Worm (Caenorhabditis elegans): ENCODE results near the gene C03G6.17.
A peak's percentile ranks its signal among the peaks of the same experiment; 100 is the strongest.

Gene C03G6.17

DNA sequence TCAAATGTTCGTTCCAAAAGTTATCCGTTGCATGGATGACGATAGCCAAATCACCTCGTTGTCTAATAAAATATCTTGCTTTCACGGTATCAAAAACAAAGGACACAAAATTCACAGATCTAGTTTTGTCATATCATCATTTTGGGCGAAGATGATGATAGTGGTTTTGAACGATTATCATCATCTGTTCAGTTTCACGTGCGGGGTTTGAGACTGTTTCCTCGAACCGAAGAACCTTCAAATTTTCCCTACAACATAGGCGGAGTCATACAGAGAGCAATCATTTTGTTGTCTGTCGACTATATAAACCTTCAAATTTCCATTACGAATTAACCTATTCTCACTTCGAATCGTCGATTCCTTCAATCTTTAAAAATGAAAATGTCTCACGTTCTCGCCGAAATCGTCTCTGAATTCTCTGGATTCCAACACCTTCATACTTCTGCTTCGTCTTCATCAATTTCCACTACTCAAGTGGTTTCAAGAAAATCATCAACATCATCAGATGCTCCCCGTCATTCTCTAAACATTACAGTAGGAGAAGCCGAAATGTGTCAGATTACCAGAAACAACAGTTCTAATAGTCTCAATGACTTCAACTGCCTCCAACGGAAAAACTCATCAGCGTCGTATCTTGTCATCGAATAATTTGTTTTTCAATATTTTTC is 32.3 kb upstream of the C03G6.17 start, which contains the start of gene F18E3.11 (continued):
- no peak for TF ChIP-seq mel-28 (tag; optimal IDR thresholded peaks at IDR 0.05; ENCODE audit: borderline replicate concordance)
- 0 out of 2 replicates have a peak, but pooled peaks have one; percentile 15 for TF ChIP-seq C06A6.2 (GFP tag; conservative IDR thresholded peaks at IDR 0.05)
- TF ChIP-seq xnd-1 (tag; optimal IDR thresholded peaks at IDR 0.05) = no peak
- TF ChIP-seq cebp-2 (GFP tag; IDR thresholded peaks at IDR 0.05) = no peak
- no peak for TF ChIP-seq unc-62 (GFP tag; optimal IDR thresholded peaks at IDR 0.05)
- no peak for TF ChIP-seq ZK185.1 (tag; optimal IDR thresholded peaks at IDR 0.05; ENCODE audit: poor library complexity, severe bottlenecking)

- TF ChIP-seq Y53F4B.3 (GFP tag; IDR thresholded peaks at IDR 0.05) = no peak
- TF ChIP-seq lin-26 (GFP tag; IDR thresholded peaks at IDR 0.05) = no peak
- no peak for TF ChIP-seq ztf-25 (GFP tag; IDR thresholded peaks at IDR 0.05)
- no peak for TF ChIP-seq tbp1 (GFP tag; optimal IDR thresholded peaks at IDR 0.05)
- no peak for TF ChIP-seq attf-3 (GFP tag; conservative IDR thresholded peaks at IDR 0.05)
- TF ChIP-seq ztf-3 (GFP tag; optimal IDR thresholded peaks at IDR 0.05) = no peak
- no peak for TF ChIP-seq hmg-20 (GFP tag; IDR thresholded peaks at IDR 0.05)
- TF ChIP-seq fkh-3 (tag; optimal IDR thresholded peaks at IDR 0.05) = no peak
- no peak for TF ChIP-seq bed-1 (GFP tag; IDR thresholded peaks at IDR 0.05)
- TF ChIP-seq nhr-179 (tag; optimal IDR thresholded peaks at IDR 0.05) = no peak
- TF ChIP-seq ztf-22 (GFP tag; optimal IDR thresholded peaks at IDR 0.05) = no peak
- no peak for TF ChIP-seq sptf-2 (GFP tag; optimal IDR thresholded peaks at IDR 0.05)
- TF ChIP-seq Y67H2A.10 (GFP tag; conservative IDR thresholded peaks at IDR 0.05) = no peak
- TF ChIP-seq F39B2.1 (GFP tag; IDR thresholded peaks at IDR 0.05) = no peak
- no peak for TF ChIP-seq ceh-100 (GFP tag; IDR thresholded peaks at IDR 0.05)
- no peak for TF ChIP-seq Y56A3A.18 (GFP tag; IDR thresholded peaks at IDR 0.05)
- no peak for TF ChIP-seq egrh-3 (GFP tag; IDR thresholded peaks at IDR 0.05)
- no peak for TF ChIP-seq atf-7 (tag; optimal IDR thresholded peaks at IDR 0.05)
- no peak for TF ChIP-seq nhr-80 (tag; optimal IDR thresholded peaks at IDR 0.05)
- no peak for TF ChIP-seq sdz-38 (tag; optimal IDR thresholded peaks at IDR 0.05)
Measured at ce11 chrV:7411695-7412094, 30.8 kb upstream of the C03G6.17 start, which contains the start of gene str-41. TSS of gene str-41 (plus strand) at chrV:7411995.

DNA sequence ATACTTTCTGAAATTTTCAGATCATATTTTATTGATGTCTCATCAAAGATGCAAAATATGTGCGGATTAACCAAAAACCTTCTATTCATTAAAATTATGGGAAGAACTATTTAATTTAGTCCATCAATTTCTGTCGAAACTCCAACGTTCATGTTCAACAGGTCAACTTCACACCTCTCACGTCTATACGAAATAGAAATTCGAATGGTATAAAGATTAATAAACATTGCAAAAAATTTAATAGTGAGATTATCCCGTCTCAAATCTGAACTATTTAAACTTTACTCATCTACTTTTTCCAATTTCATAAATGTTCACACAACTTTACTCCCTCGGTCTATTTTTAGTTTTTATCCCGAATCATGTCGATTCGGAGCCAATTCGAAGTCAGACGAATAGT is 28.7 kb upstream of the C03G6.17 start, which contains the start of gene R13D7.2:
Gene R13D7.2 (plus strand): TSS at position 301 of the 400 bp plus-strand sequence.
- TF ChIP-seq akir-1 (GFP tag; optimal IDR thresholded peaks at IDR 0.05) (no peak), attf-5 (GFP tag; optimal IDR thresholded peaks at IDR 0.05) (no peak), ceh-40 (GFP tag; IDR thresholded peaks at IDR 0.05) (no peak), B0035.1 (tag; optimal IDR thresholded peaks at IDR 0.05) (no peak), C06A6.2 (GFP tag; conservative IDR thresholded peaks at IDR 0.05) (no peak), lin-54 (GFP tag; optimal IDR thresholded peaks at IDR 0.05) (no peak), nfya-1 (tag; optimal IDR thresholded peaks at IDR 0.05; ENCODE audit: borderline replicate concordance, insufficient read depth) (no peak), ztf-22 (GFP tag; optimal IDR thresholded peaks at IDR 0.05) (no peak), B0019.2 (GFP tag; conservative IDR thresholded peaks at IDR 0.05) (no peak), ceh-100 (GFP tag; IDR thresholded peaks at IDR 0.05) (no peak), C17E4.6 (GFP tag; IDR thresholded peaks at IDR 0.05) (no peak), somi-1 (GFP tag; optimal IDR thresholded peaks at IDR 0.05) (no peak), ccch-3 (GFP tag; optimal IDR thresholded peaks at IDR 0.05) (no peak), nhr-120 (GFP tag; IDR thresholded peaks at IDR 0.05) (no peak), F52B5.7 (tag; optimal IDR thresholded peaks at IDR 0.05) (no peak)

Measured in whole organism, young adult.